Worm (Caenorhabditis elegans): ENCODE measurements around the gene rde-8.

- TF ChIP-seq ceh-16 (tag; optimal IDR thresholded peaks at IDR 0.05): no peak
- TF ChIP-seq nhr-6 (tag; optimal IDR thresholded peaks at IDR 0.05): no peak
Observed at ce11 chrIV:7139143-7139542, 36.1 kb upstream of the rde-8 start.
